Worm (Caenorhabditis elegans): ENCODE data around the gene cpg-2.

cpg-2 gene

ce11 chrIII:7103940-7104440 is at the start of gene cpg-2:
cpg-2 (minus strand) TSS chrIII:7103990.
- TF ChIP-seq lin-32 (GFP tag; optimal IDR thresholded peaks at IDR 0.05) (no peak), ces-1 (GFP tag; optimal IDR thresholded peaks at IDR 0.05) (no peak), bed-3 (GFP tag; optimal IDR thresholded peaks at IDR 0.05) (no peak), pha-4 (tag; optimal IDR thresholded peaks at IDR 0.05) (no peak), nhr-12 (tag; optimal IDR thresholded peaks at IDR 0.05) (no peak), unc-39 (tag; optimal IDR thresholded peaks at IDR 0.05) (no peak), lsy-2 (tag; optimal IDR thresholded peaks at IDR 0.05) (no peak), unc-62 (GFP tag; optimal IDR thresholded peaks at IDR 0.05) (no peak), blmp-1 (tag; optimal IDR thresholded peaks at IDR 0.05) (no peak), nhr-28 (tag; optimal IDR thresholded peaks at IDR 0.05) (no peak), nhr-2 (tag; optimal IDR thresholded peaks at IDR 0.05) (no peak), flh-1 (GFP tag; optimal IDR thresholded peaks at IDR 0.05) (no peak), hlh-1 (tag; optimal IDR thresholded peaks at IDR 0.05) (no peak), mep-1 (tag; optimal IDR thresholded peaks at IDR 0.05) (no peak), mab-5 (tag; optimal IDR thresholded peaks at IDR 0.05) (no peak)

- TF ChIP-seq snpc-4 (tag; optimal IDR thresholded peaks at IDR 0.05) = no peak
- TF ChIP-seq elt-3 (tag; optimal IDR thresholded peaks at IDR 0.05) = no peak
- no peak for TF ChIP-seq mls-2 (tag; optimal IDR thresholded peaks at IDR 0.05)
- TF ChIP-seq bed-3 (GFP tag; optimal IDR thresholded peaks at IDR 0.05) = no peak
- no peak for TF ChIP-seq sem-2 (GFP tag; optimal IDR thresholded peaks at IDR 0.05)
- TF ChIP-seq unc-62 (GFP tag; optimal IDR thresholded peaks at IDR 0.05) = no peak
- TF ChIP-seq nhr-76 (tag; optimal IDR thresholded peaks at IDR 0.05) = no peak
- no peak for TF ChIP-seq pha-4 (tag; optimal IDR thresholded peaks at IDR 0.05)
- TF ChIP-seq M03D4.4 (tag; optimal IDR thresholded peaks at IDR 0.05) = no peak
- no peak for TF ChIP-seq sptf-1 (tag; optimal IDR thresholded peaks at IDR 0.05)
These were observed 48.8 kb upstream of the cpg-2 start for ce11 chrIII:7152569-7152968.

ce11 chrIII:7150162-7150561 is 46.4 kb upstream of the cpg-2 start:
- no peak for TF ChIP-seq flh-1 (GFP tag; optimal IDR thresholded peaks at IDR 0.05)
- TF ChIP-seq ces-1 (GFP tag; optimal IDR thresholded peaks at IDR 0.05) = no peak
- no peak for TF ChIP-seq mep-1 (tag; optimal IDR thresholded peaks at IDR 0.05)
- TF ChIP-seq unc-62 (GFP tag; optimal IDR thresholded peaks at IDR 0.05) = no peak
- TF ChIP-seq nhr-12 (tag; optimal IDR thresholded peaks at IDR 0.05) = no peak
- no peak for TF ChIP-seq ham-2 (GFP tag; optimal IDR thresholded peaks at IDR 0.05)
- no peak for TF ChIP-seq mls-2 (tag; optimal IDR thresholded peaks at IDR 0.05)
- no peak for TF ChIP-seq nhr-76 (tag; optimal IDR thresholded peaks at IDR 0.05)
- no peak for TF ChIP-seq blmp-1 (tag; optimal IDR thresholded peaks at IDR 0.05)
- TF ChIP-seq unc-120 (tag; optimal IDR thresholded peaks at IDR 0.05; ENCODE audit: poor library complexity, severe bottlenecking) = no peak
- TF ChIP-seq ceh-83 (GFP tag; optimal IDR thresholded peaks at IDR 0.05) = no peak

ce11 chrIII:7148191-7148590 is 44.4 kb upstream of the cpg-2 start:
- TF ChIP-seq ztf-11 (tag; optimal IDR thresholded peaks at IDR 0.05) (no peak), nhr-76 (tag; optimal IDR thresholded peaks at IDR 0.05) (no peak), mab-5 (tag; optimal IDR thresholded peaks at IDR 0.05) (no peak), M03D4.4 (tag; optimal IDR thresholded peaks at IDR 0.05) (no peak), flh-1 (GFP tag; optimal IDR thresholded peaks at IDR 0.05) (no peak), sem-2 (GFP tag; optimal IDR thresholded peaks at IDR 0.05) (no peak), tbx-8 (GFP tag; optimal IDR thresholded peaks at IDR 0.05) (no peak), nhr-12 (tag; optimal IDR thresholded peaks at IDR 0.05) (no peak), mep-1 (tag; optimal IDR thresholded peaks at IDR 0.05) (no peak), ceh-39 (tag; optimal IDR thresholded peaks at IDR 0.05) (no peak)

- TF ChIP-seq M03D4.4 (tag; optimal IDR thresholded peaks at IDR 0.05) = no peak
- no peak for TF ChIP-seq mab-5 (tag; optimal IDR thresholded peaks at IDR 0.05)
- TF ChIP-seq tbx-8 (GFP tag; optimal IDR thresholded peaks at IDR 0.05) = no peak
- TF ChIP-seq ham-2 (GFP tag; optimal IDR thresholded peaks at IDR 0.05) = no peak
- TF ChIP-seq nhr-2 (tag; optimal IDR thresholded peaks at IDR 0.05) = no peak
- no peak for TF ChIP-seq bed-3 (GFP tag; optimal IDR thresholded peaks at IDR 0.05)
- TF ChIP-seq ceh-83 (GFP tag; optimal IDR thresholded peaks at IDR 0.05) = no peak
- TF ChIP-seq hlh-1 (tag; optimal IDR thresholded peaks at IDR 0.05) = no peak
- no peak for TF ChIP-seq elt-3 (tag; optimal IDR thresholded peaks at IDR 0.05)
- no peak for TF ChIP-seq cnd-1 (tag; optimal IDR thresholded peaks at IDR 0.05)
- no peak for TF ChIP-seq flh-1 (GFP tag; optimal IDR thresholded peaks at IDR 0.05)
- TF ChIP-seq ceh-43 (GFP tag; optimal IDR thresholded peaks at IDR 0.05) = no peak
- TF ChIP-seq lin-13 (tag; optimal IDR thresholded peaks at IDR 0.05) = no peak
- no peak for TF ChIP-seq mep-1 (tag; optimal IDR thresholded peaks at IDR 0.05)
- no peak for TF ChIP-seq nhr-12 (tag; optimal IDR thresholded peaks at IDR 0.05)
These were observed 42.6 kb upstream of the cpg-2 start for ce11 chrIII:7146341-7146740.

Measured in whole organism, mixed stage, embryonic.